Worm (Caenorhabditis elegans) whole organism, young adult: Measurements from ENCODE around the gene F32D8.14.

Experiments used
- B0336.3 ChIP-seq: fragments of 200-800 bp; sonication (Bioruptor generic); IDR thresholded peaks from 2 replicates; pipeline ENCODE4 v1.3.6; 2022; ENCODE audit warnings: missing genetic modification characterization, missing compliant biosample characterization
- F10E7.11 ChIP-seq: sonication (generic microtip); optimal IDR thresholded peaks from 2 replicates; lab custom pipeline; 2017; ENCODE audit warnings: mild to moderate bottlenecking, missing genetic modification characterization, moderate library complexity, missing compliant biosample characterization
- F22D6.2 ChIP-seq: sonication (generic microtip); optimal IDR thresholded peaks from 2 replicates; lab custom pipeline; 2016; ENCODE audit warnings: mild to moderate bottlenecking, missing genetic modification characterization, missing compliant biosample characterization
- F33H1.4 ChIP-seq: fragments of 200-800 bp; sonication (Bioruptor generic); IDR thresholded peaks from 2 replicates; pipeline ENCODE4 v1.3.6; 2022; ENCODE audit warnings: missing genetic modification reagents, missing genetic modification characterization, missing compliant biosample characterization
- F37B4.10 ChIP-seq: fragments of 200-800 bp; sonication (Bioruptor generic); IDR thresholded peaks from 2 replicates; pipeline ENCODE4 v1.3.6; 2022; ENCODE audit warnings: missing genetic modification characterization, missing compliant biosample characterization
- F57C9.4 ChIP-seq: sonication (generic microtip); optimal IDR thresholded peaks from 2 replicates; lab custom pipeline; 2017; ENCODE audit warnings: mild to moderate bottlenecking, missing genetic modification characterization, missing compliant biosample characterization
- K11D2.4 ChIP-seq: fragments of 200-800 bp; sonication (Bioruptor generic); IDR thresholded peaks from 2 replicates; pipeline ENCODE4 v1.3.6; 2022; ENCODE audit warnings: missing genetic modification reagents, missing genetic modification characterization, missing compliant biosample characterization
- T26A5.8 ChIP-seq: sonication (generic microtip); optimal IDR thresholded peaks from 2 replicates; lab custom pipeline; 2016; ENCODE audit warnings: missing genetic modification characterization, missing compliant biosample characterization
- Y53F4B.3 ChIP-seq: fragments of 200-800 bp; sonication (Bioruptor generic); IDR thresholded peaks from 2 replicates; pipeline ENCODE4 v1.3.6; 2022; ENCODE audit warnings: missing genetic modification reagents, missing genetic modification characterization, missing compliant biosample characterization
- Y56A3A.18 ChIP-seq: fragments of 200-800 bp; sonication (Bioruptor generic); IDR thresholded peaks from 2 replicates; pipeline ENCODE4 v1.3.6; 2022; ENCODE audit warnings: missing genetic modification reagents, missing genetic modification characterization, missing compliant biosample characterization
- aptf-3 ChIP-seq: fragments of 200-800 bp; sonication (Bioruptor generic); IDR thresholded peaks from 2 replicates; pipeline ENCODE4 v1.3.6; 2022; ENCODE audit warnings: missing genetic modification characterization, missing compliant biosample characterization
- attf-3 ChIP-seq: fragments of 200-800 bp; sonication (Bioruptor generic); conservative IDR thresholded peaks from 2 replicates; pipeline ENCODE4 v1.3.6; 2022; ENCODE audit warnings: missing genetic modification reagents, missing genetic modification characterization, missing compliant biosample characterization
- attf-5 ChIP-seq: fragments of 200-800 bp; sonication (Bioruptor generic); optimal IDR thresholded peaks from 2 replicates; lab custom pipeline; 2018; ENCODE audit warnings: mild to moderate bottlenecking, missing genetic modification characterization, missing compliant biosample characterization
- cebp-2 ChIP-seq: fragments of 200-800 bp; sonication (Bioruptor generic); IDR thresholded peaks from 2 replicates; pipeline ENCODE4 v1.3.6; 2022; ENCODE audit warnings: missing genetic modification characterization, missing compliant biosample characterization
- ceh-100 ChIP-seq: fragments of 200-800 bp; sonication (Bioruptor generic); IDR thresholded peaks from 2 replicates; pipeline ENCODE4 v1.3.6; 2022; ENCODE audit warnings: missing genetic modification reagents, missing genetic modification characterization, missing compliant biosample characterization
- ceh-27 ChIP-seq: fragments of 200-800 bp; sonication (Bioruptor generic); optimal IDR thresholded peaks from 2 replicates; lab custom pipeline; 2018; ENCODE audit warnings: mild to moderate bottlenecking, missing genetic modification characterization, moderate library complexity, missing compliant biosample characterization
- ceh-40 ChIP-seq: fragments of 200-800 bp; sonication (Bioruptor generic); IDR thresholded peaks from 2 replicates; pipeline ENCODE4 v1.3.6; 2022; ENCODE audit warnings: missing genetic modification characterization, missing compliant biosample characterization
- ceh-58 ChIP-seq: fragments of 200-800 bp; sonication (Bioruptor generic); IDR thresholded peaks from 2 replicates; pipeline ENCODE4 v1.3.6; 2022; ENCODE audit warnings: missing genetic modification characterization, missing compliant biosample characterization
- chd-7 ChIP-seq: sonication (generic microtip); optimal IDR thresholded peaks from 2 replicates; lab custom pipeline; 2016; ENCODE audit warnings: mild to moderate bottlenecking, missing genetic modification characterization, moderate library complexity, missing compliant biosample characterization
- dox-1 ChIP-seq: fragments of 200-800 bp; sonication (Bioruptor generic); IDR thresholded peaks from 2 replicates; pipeline ENCODE4 v1.3.6; 2022; ENCODE audit warnings: missing genetic modification reagents, missing genetic modification characterization, missing compliant biosample characterization
- egl-18 ChIP-seq: fragments of 200-800 bp; sonication (Bioruptor generic); IDR thresholded peaks from 2 replicates; pipeline ENCODE4 v1.3.6; 2022; ENCODE audit warnings: missing genetic modification reagents, missing genetic modification characterization, missing compliant biosample characterization
- ets-4 ChIP-seq: fragments of 200-800 bp; sonication (Bioruptor generic); optimal IDR thresholded peaks from 2 replicates; lab custom pipeline; 2018; ENCODE audit warnings: mild to moderate bottlenecking, missing genetic modification characterization, missing compliant biosample characterization
- gei-17 ChIP-seq: fragments of 200-800 bp; sonication (Bioruptor generic); optimal IDR thresholded peaks from 2 replicates; lab custom pipeline; 2018; ENCODE audit warnings: mild to moderate bottlenecking, missing genetic modification characterization, missing compliant biosample characterization
- hmg-1.2 ChIP-seq: fragments of 200-800 bp; sonication (Bioruptor generic); IDR thresholded peaks from 2 replicates; pipeline ENCODE4 v1.3.6; 2022; ENCODE audit warnings: missing genetic modification reagents, missing genetic modification characterization, missing compliant biosample characterization
- lag-1 ChIP-seq: fragments of 200-800 bp; sonication (Bioruptor generic); IDR thresholded peaks from 2 replicates; pipeline ENCODE4 v1.3.6; 2022; ENCODE audit warnings: missing genetic modification reagents, missing genetic modification characterization, missing compliant biosample characterization
- lin-40 ChIP-seq: sonication (generic microtip); optimal IDR thresholded peaks from 2 replicates; lab custom pipeline; 2016; ENCODE audit warnings: missing genetic modification characterization, mild to moderate bottlenecking, missing compliant biosample characterization, missing genotype, missing genetic modification reagents
- lir-1 ChIP-seq: fragments of 200-800 bp; sonication (Bioruptor generic); conservative IDR thresholded peaks from 2 replicates; pipeline ENCODE4 v1.3.6; 2022; ENCODE audit warnings: missing genetic modification reagents, missing genetic modification characterization, missing compliant biosample characterization
- madf-10 ChIP-seq: sonication (generic microtip); optimal IDR thresholded peaks from 2 replicates; lab custom pipeline; 2016; ENCODE audit warnings: mild to moderate bottlenecking, missing genetic modification characterization, missing compliant biosample characterization
- mcd-1 ChIP-seq: fragments of 200-800 bp; sonication (Bioruptor generic); IDR thresholded peaks from 2 replicates; pipeline ENCODE4 v1.3.6; 2022; ENCODE audit warnings: missing genetic modification reagents, missing genetic modification characterization, missing compliant biosample characterization
- mes-4 ChIP-seq: sonication (generic microtip); optimal IDR thresholded peaks from 2 replicates; lab custom pipeline; 2016; ENCODE audit warnings: missing genotype, missing genetic modification characterization, missing compliant biosample characterization
- mxl-1 ChIP-seq: sonication (generic microtip); optimal IDR thresholded peaks from 2 replicates; lab custom pipeline; 2016; ENCODE audit warnings: missing genetic modification characterization, missing compliant biosample characterization
- nfya-2 ChIP-seq: fragments of 200-800 bp; sonication (Bioruptor generic); IDR thresholded peaks from 2 replicates; pipeline ENCODE4 v1.3.6; 2022; ENCODE audit warnings: missing genetic modification reagents, missing genetic modification characterization, missing compliant biosample characterization
- nfyb-1 ChIP-seq: fragments of 200-800 bp; sonication (Bioruptor generic); IDR thresholded peaks from 2 replicates; pipeline ENCODE4 v1.3.6; 2022; ENCODE audit warnings: missing genetic modification reagents, missing genetic modification characterization, missing compliant biosample characterization
- nhr-120 ChIP-seq: fragments of 200-800 bp; sonication (Bioruptor generic); IDR thresholded peaks from 2 replicates; pipeline ENCODE4 v1.3.6; 2022; ENCODE audit warnings: missing genetic modification characterization, missing compliant biosample characterization
- nhr-80 ChIP-seq: sonication (generic microtip); optimal IDR thresholded peaks from 2 replicates; lab custom pipeline; 2016; ENCODE audit warnings: missing genetic modification characterization, missing compliant biosample characterization
- pbrm-1 ChIP-seq: fragments of 200-800 bp; sonication (Bioruptor generic); IDR thresholded peaks from 2 replicates; pipeline ENCODE4 v1.3.6; 2022; ENCODE audit warnings: missing genetic modification reagents, missing genetic modification characterization, missing compliant biosample characterization
- sdz-38 ChIP-seq: sonication (generic microtip); optimal IDR thresholded peaks from 2 replicates; lab custom pipeline; 2016; ENCODE audit warnings: missing genotype, missing genetic modification characterization, missing compliant biosample characterization
- snpc-1.1 ChIP-seq: sonication (generic microtip); optimal IDR thresholded peaks from 2 replicates; lab custom pipeline; 2017; ENCODE audit warnings: missing genetic modification characterization, mild to moderate bottlenecking, missing compliant biosample characterization, antibody characterized with exemption, moderate library complexity, missing genotype, missing genetic modification reagents; ENCODE audit not compliant: insufficient read depth
- snpc-4 ChIP-seq, 5 experiments: fragments of 150-350 bp in 1 of 5; sonication (generic microtip) in 4 of 5; optimal IDR thresholded peaks; 2 replicates each; lab custom pipeline; 2014 to 2018; ENCODE audit warnings: missing genetic modification characterization in 5 of 5, missing biosample characterization in 3 of 5, antibody characterized with exemption in 2 of 5, mild to moderate bottlenecking in 2 of 5, missing compliant biosample characterization in 2 of 5, missing genotype in 2 of 5, moderate library complexity in 2 of 5, missing genetic modification reagents in 1 of 5
- somi-1 ChIP-seq: fragments of 200-800 bp; sonication (Bioruptor generic); optimal IDR thresholded peaks from 2 replicates; lab custom pipeline; 2018; ENCODE audit warnings: mild to moderate bottlenecking, missing genetic modification characterization, missing compliant biosample characterization
- tbx-9 ChIP-seq: sonication (generic microtip); optimal IDR thresholded peaks from 2 replicates; lab custom pipeline; 2016; ENCODE audit warnings: borderline replicate concordance, missing genetic modification characterization, inconsistent platforms, missing compliant biosample characterization
- xnd-1 ChIP-seq: sonication (generic microtip); optimal IDR thresholded peaks from 2 replicates; lab custom pipeline; 2016; ENCODE audit warnings: missing genotype, missing genetic modification reagents, missing genetic modification characterization, missing compliant biosample characterization
- ztf-18 ChIP-seq: sonication (generic microtip); optimal IDR thresholded peaks from 2 replicates; lab custom pipeline; 2016; ENCODE audit warnings: missing genotype, mild to moderate bottlenecking, missing genetic modification characterization, missing compliant biosample characterization
- ztf-22 ChIP-seq: fragments of 200-800 bp; sonication (Bioruptor generic); optimal IDR thresholded peaks from 2 replicates; lab custom pipeline; 2018; ENCODE audit warnings: mild to moderate bottlenecking, missing genetic modification characterization, moderate library complexity, missing compliant biosample characterization
- ztf-25 ChIP-seq: fragments of 200-800 bp; sonication (Bioruptor generic); IDR thresholded peaks from 2 replicates; pipeline ENCODE4 v1.3.6; 2022; ENCODE audit warnings: missing genetic modification reagents, missing genetic modification characterization, missing compliant biosample characterization
- ztf-3 ChIP-seq: fragments of 200-800 bp; sonication (Bioruptor generic); optimal IDR thresholded peaks from 2 replicates; lab custom pipeline; 2018; ENCODE audit warnings: mild to moderate bottlenecking, missing genetic modification characterization, missing compliant biosample characterization
- ztf-6 ChIP-seq: fragments of 200-800 bp; sonication (Bioruptor generic); IDR thresholded peaks from 2 replicates; pipeline ENCODE4 v1.3.6; 2022; ENCODE audit warnings: missing genetic modification reagents, missing genetic modification characterization, missing compliant biosample characterization

The F32D8.14 gene

ce11 chrV:10858340-10858739, 36.2 kb downstream of the F32D8.14 start (continued):
- TF ChIP-seq F10E7.11 (no peak), tbx-9 (tag; lab: Kevin White, UChicago) (no peak), F57C9.4 (tag; lab: Kevin White, UChicago) (no peak), ceh-100 (GFP tag; lab: Robert Waterston, UW) (no peak), madf-10 (peak; percentile 57), xnd-1 (no peak), ets-4 (GFP tag; lab: Kevin White, UChicago) (no peak), cebp-2 (no peak), ztf-3 (GFP tag; lab: Kevin White, UChicago) (no peak), ceh-58 (no peak), Y53F4B.3 (GFP tag; lab: Robert Waterston, UW) (no peak), ztf-6 (no peak), chd-7 (peak; percentile 80), ceh-40 (no peak), pbrm-1 (GFP tag; lab: Robert Waterston, UW) (no peak), lin-40 (tag; lab: Kevin White, UChicago) (peak; percentile 67), F37B4.10 (GFP tag; lab: Robert Waterston, UW) (no peak), F33H1.4 (GFP tag; lab: Robert Waterston, UW) (no peak), B0336.3 (GFP tag; lab: Robert Waterston, UW) (0 out of 2 replicates have a peak, but pooled peaks have one; percentile 52), gei-17 (GFP tag; lab: Kevin White, UChicago) (peak; percentile 17), mes-4 (tag; lab: Kevin White, UChicago) (no peak), lag-1 (GFP tag; lab: Robert Waterston, UW) (no peak), attf-5 (GFP tag; lab: Kevin White, UChicago) (peak; percentile 31), hmg-1.2 (GFP tag; lab: Robert Waterston, UW) (peak; percentile 50; the same call in 1 of the 2 replicates), ztf-25 (no peak), nfyb-1 (peak; percentile 57; the same call in 1 of the 2 replicates), snpc-4 (GFP tag; optimal IDR thresholded peaks at IDR 0.05; lab: Kevin White, UChicago) (no peak), snpc-4 (tag; optimal IDR thresholded peaks at IDR 0.05; lab: Kevin White, UChicago) (peak in 3 of 4 experiments; percentile 4 to 31 (median 8)), sdz-38 (tag; lab: Kevin White, UChicago) (no peak), mxl-1 (tag; lab: Kevin White, UChicago) (no peak), nhr-120 (GFP tag; lab: Robert Waterston, UW) (no peak), lir-1 (GFP tag; lab: Robert Waterston, UW) (no peak), ztf-18 (tag; lab: Kevin White, UChicago) (no peak), somi-1 (GFP tag; lab: Kevin White, UChicago) (peak; percentile 91), dox-1 (GFP tag; lab: Robert Waterston, UW) (peak; percentile 63; the same call in 1 of the 2 replicates)
- TF ChIP-seq, all 124 proteins: peak for 31

DNA sequence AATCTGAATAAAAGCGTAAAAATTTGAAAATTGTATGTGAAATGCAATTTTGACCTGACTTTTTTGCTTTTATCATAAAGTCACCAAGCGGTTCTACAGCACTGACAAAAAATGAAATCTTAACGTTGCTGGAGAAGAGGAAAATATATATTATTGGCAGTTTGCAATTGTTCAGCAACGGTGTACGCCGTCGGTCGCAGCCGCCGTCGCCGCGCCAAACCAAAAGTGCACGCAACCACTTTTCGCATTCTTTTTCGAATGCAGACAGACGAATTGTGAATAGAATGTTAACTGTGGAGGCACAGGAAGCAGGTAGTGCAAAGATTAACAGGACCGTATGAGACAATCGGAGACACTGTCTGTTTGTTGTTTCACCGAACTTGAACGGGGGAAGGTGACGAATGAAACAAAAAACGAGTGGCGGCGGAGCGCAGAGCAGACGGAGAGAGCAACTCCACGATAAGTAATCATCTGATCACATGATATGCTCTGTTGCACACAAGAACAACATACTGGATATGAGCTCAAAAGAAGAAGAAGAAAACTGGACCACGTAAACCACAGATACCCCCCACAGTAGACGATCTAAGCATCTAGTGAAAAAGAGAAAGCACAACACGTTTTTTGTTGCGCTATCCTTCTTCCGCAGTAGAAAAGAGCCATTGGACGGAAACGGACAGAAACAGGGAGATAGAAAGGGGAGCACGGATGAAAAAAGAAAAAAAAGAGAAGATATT, 37.5 kb downstream of the F32D8.14 start:
- TF ChIP-seq snpc-1.1 (no peak), madf-10 (peak; percentile 97), F33H1.4 (GFP tag; lab: Robert Waterston, UW) (no peak), somi-1 (GFP tag; lab: Kevin White, UChicago) (no peak), lag-1 (GFP tag; lab: Robert Waterston, UW) (no peak), Y53F4B.3 (GFP tag; lab: Robert Waterston, UW) (no peak), ztf-22 (GFP tag; lab: Kevin White, UChicago) (peak; percentile 7), B0336.3 (GFP tag; lab: Robert Waterston, UW) (peak; percentile 19; the same call in 1 of the 2 replicates), ceh-100 (GFP tag; lab: Robert Waterston, UW) (no peak), egl-18 (no peak), nhr-80 (tag; lab: Kevin White, UChicago) (peak; percentile 85), Y56A3A.18 (no peak), attf-3 (no peak), hmg-1.2 (GFP tag; lab: Robert Waterston, UW) (no peak), nfya-2 (GFP tag; lab: Robert Waterston, UW) (no peak), mcd-1 (GFP tag; lab: Robert Waterston, UW) (0 out of 2 replicates have a peak, but pooled peaks have one; percentile 19), ceh-27 (GFP tag; lab: Kevin White, UChicago) (no peak), T26A5.8 (tag; lab: Kevin White, UChicago) (no peak), aptf-3 (GFP tag; lab: Robert Waterston, UW) (no peak), F22D6.2 (tag; lab: Kevin White, UChicago) (no peak), K11D2.4 (GFP tag; lab: Robert Waterston, UW) (peak; percentile 65; the same call in 1 of the 2 replicates)
